Worm (Caenorhabditis elegans) whole organism, L1 larva: ENCODE measurements around the gene F54D5.24.
A peak's percentile ranks its signal among the peaks of the same experiment; 100 is the strongest.

ENCODE experiments used
- Y116A8C.19 ChIP-seq: sonication (generic microtip); optimal IDR thresholded peaks from 2 replicates; lab custom pipeline; 2016; ENCODE audit warnings: missing compliant biosample characterization, missing genetic modification characterization, borderline replicate concordance
- alr-1 ChIP-seq: fragments of 200-800 bp; sonication (Bioruptor generic); optimal IDR thresholded peaks from 2 replicates; lab custom pipeline; 2018; ENCODE audit warnings: borderline replicate concordance, mild to moderate bottlenecking, missing genetic modification characterization, missing compliant biosample characterization
- ama-1 ChIP-seq: fragments of 150-350 bp; optimal IDR thresholded peaks from 2 replicates; lab custom pipeline; 2014
- blmp-1 ChIP-seq: fragments of 150-350 bp; optimal IDR thresholded peaks from 2 replicates; lab custom pipeline; 2014; ENCODE audit warnings: missing biosample characterization, missing genetic modification characterization
- ceh-8 ChIP-seq: fragments of 200-800 bp; sonication (Bioruptor generic); optimal IDR thresholded peaks from 2 replicates; lab custom pipeline; 2018; ENCODE audit warnings: mild to moderate bottlenecking, missing genetic modification characterization, moderate library complexity, missing compliant biosample characterization
- ceh-82 ChIP-seq, 3 experiments: fragments of 150-350 bp in 1 of 3; sonication (generic microtip) in 2 of 3; optimal IDR thresholded peaks; 2 replicates each; lab custom pipeline; 2014 to 2017; ENCODE audit warnings: missing biosample characterization in 3 of 3, missing genetic modification characterization in 3 of 3
- ceh-90 ChIP-seq: sonication (generic microtip); optimal IDR thresholded peaks from 2 replicates; lab custom pipeline; 2016; ENCODE audit warnings: missing genetic modification characterization, missing compliant biosample characterization
- ces-1 ChIP-seq: fragments of 150-350 bp; optimal IDR thresholded peaks from 2 replicates; lab custom pipeline; 2014; ENCODE audit warnings: missing biosample characterization, missing genetic modification reagents, missing genetic modification characterization
- dpl-1 ChIP-seq, 3 experiments: fragments of 150-350 bp in 2 of 3; sonication (generic microtip) in 1 of 3; optimal IDR thresholded peaks; 2 replicates each; lab custom pipeline; 2014 to 2017; ENCODE audit warnings: missing biosample characterization in 3 of 3, missing genetic modification characterization in 3 of 3, missing genetic modification reagents in 3 of 3
- dsc-1 ChIP-seq: sonication (generic microtip); optimal IDR thresholded peaks from 2 replicates; lab custom pipeline; 2016; ENCODE audit warnings: mild to moderate bottlenecking, missing genetic modification characterization, missing compliant biosample characterization
- efl-1 ChIP-seq, 4 experiments: fragments of 150-350 bp; optimal IDR thresholded peaks in 3 of 4; peaks in 1 of 4; 1 replicate in 1 of 4; 2 replicates in 3 of 4; lab custom pipeline; 2014; ENCODE audit warnings: missing biosample characterization in 2 of 4, missing genetic modification characterization in 2 of 4, missing genetic modification reagents in 2 of 4
- elt-2 ChIP-seq: sonication (generic microtip); optimal IDR thresholded peaks from 2 replicates; lab custom pipeline; 2016; ENCODE audit warnings: missing genetic modification characterization, mild to moderate bottlenecking, inconsistent platforms, missing compliant biosample characterization, missing genetic modification reagents
- ets-5 ChIP-seq: fragments of 200-800 bp; sonication (Bioruptor generic); IDR thresholded peaks from 2 replicates; pipeline ENCODE4 v1.3.6; 2022; ENCODE audit warnings: missing genetic modification characterization, missing compliant biosample characterization
- fkh-10 ChIP-seq: sonication (generic microtip); optimal IDR thresholded peaks from 2 replicates; lab custom pipeline; 2017; ENCODE audit warnings: missing biosample characterization, missing genetic modification reagents, missing genetic modification characterization
- fos-1 ChIP-seq: fragments of 150-350 bp; optimal IDR thresholded peaks from 2 replicates; lab custom pipeline; 2014; ENCODE audit warnings: missing biosample characterization, missing genetic modification characterization
- hpl-2 ChIP-seq: fragments of 150-350 bp; optimal IDR thresholded peaks from 2 replicates; lab custom pipeline; 2014; ENCODE audit warnings: missing biosample characterization, missing genetic modification reagents, missing genetic modification characterization
- lin-14 ChIP-seq: fragments of 200-800 bp; sonication (Bioruptor generic); optimal IDR thresholded peaks from 2 replicates; lab custom pipeline; 2018; ENCODE audit warnings: mild to moderate bottlenecking, missing genetic modification characterization, moderate library complexity, missing compliant biosample characterization
- lin-35 ChIP-seq, 2 experiments: fragments of 150-350 bp; optimal IDR thresholded peaks; 2 replicates each; lab custom pipeline; 2014; ENCODE audit warnings: missing biosample characterization in 2 of 2, missing genetic modification characterization in 2 of 2, missing genetic modification reagents in 2 of 2
- lsy-2 ChIP-seq, 2 experiments: fragments of 150-350 bp; optimal IDR thresholded peaks; 2 replicates each; lab custom pipeline; 2014; ENCODE audit warnings: missing biosample characterization in 2 of 2, missing genetic modification characterization in 2 of 2
- mep-1 ChIP-seq: fragments of 150-350 bp; optimal IDR thresholded peaks from 2 replicates; lab custom pipeline; 2014; ENCODE audit warnings: missing biosample characterization, missing genetic modification characterization
- nhr-11 ChIP-seq: fragments of 150-350 bp; optimal IDR thresholded peaks from 2 replicates; lab custom pipeline; 2014; ENCODE audit warnings: missing biosample characterization, missing genetic modification characterization
- nhr-12 ChIP-seq: sonication (generic microtip); optimal IDR thresholded peaks from 2 replicates; lab custom pipeline; 2017; ENCODE audit warnings: missing biosample characterization, missing genetic modification characterization
- nhr-20 ChIP-seq: sonication (generic microtip); optimal IDR thresholded peaks from 2 replicates; lab custom pipeline; 2016; ENCODE audit warnings: mild to moderate bottlenecking, missing genetic modification characterization, missing compliant biosample characterization
- nhr-28 ChIP-seq: fragments of 150-350 bp; optimal IDR thresholded peaks from 2 replicates; lab custom pipeline; 2014; ENCODE audit warnings: missing biosample characterization, missing genetic modification characterization
- nhr-71 ChIP-seq: sonication (generic microtip); optimal IDR thresholded peaks from 2 replicates; lab custom pipeline; 2016; ENCODE audit warnings: mild to moderate bottlenecking, missing genetic modification characterization, moderate library complexity, missing compliant biosample characterization
- nhr-76 ChIP-seq: sonication (generic microtip); optimal IDR thresholded peaks from 2 replicates; lab custom pipeline; 2017; ENCODE audit warnings: missing biosample characterization, missing genetic modification characterization
- nhr-77 ChIP-seq: fragments of 150-350 bp; optimal IDR thresholded peaks from 2 replicates; lab custom pipeline; 2014; ENCODE audit warnings: missing biosample characterization, missing genetic modification characterization
- nhr-90 ChIP-seq: sonication (generic microtip); optimal IDR thresholded peaks from 2 replicates; lab custom pipeline; 2016; ENCODE audit warnings: mild to moderate bottlenecking, missing genetic modification characterization, missing compliant biosample characterization; ENCODE audit not compliant: poor library complexity
- rnt-1 ChIP-seq: sonication (generic microtip); optimal IDR thresholded peaks from 2 replicates; lab custom pipeline; 2016; ENCODE audit warnings: mild to moderate bottlenecking, missing genetic modification characterization, moderate library complexity, missing compliant biosample characterization
- skn-1 ChIP-seq: fragments of 150-350 bp; optimal IDR thresholded peaks from 2 replicates; lab custom pipeline; 2014; ENCODE audit warnings: missing biosample characterization, missing genetic modification characterization
- snu-23 ChIP-seq: sonication (generic microtip); optimal IDR thresholded peaks from 2 replicates; lab custom pipeline; 2016; ENCODE audit warnings: missing genetic modification characterization, missing compliant biosample characterization
- swsn-7 ChIP-seq: sonication (generic microtip); optimal IDR thresholded peaks from 2 replicates; lab custom pipeline; 2016; ENCODE audit warnings: missing genetic modification characterization, missing compliant biosample characterization
- unc-130 ChIP-seq: fragments of 150-350 bp; optimal IDR thresholded peaks from 2 replicates; lab custom pipeline; 2017; ENCODE audit warnings: missing biosample characterization, missing genetic modification characterization, inconsistent platforms
- unc-30 ChIP-seq: sonication (generic microtip); optimal IDR thresholded peaks from 2 replicates; lab custom pipeline; 2017; ENCODE audit warnings: missing biosample characterization, missing genetic modification characterization
- unc-98 ChIP-seq: fragments of 200-800 bp; sonication (Bioruptor generic); IDR thresholded peaks from 2 replicates; pipeline ENCODE4 v1.3.6; 2022; ENCODE audit warnings: missing genetic modification characterization, missing compliant biosample characterization
- zag-1 ChIP-seq: fragments of 150-350 bp; optimal IDR thresholded peaks from 2 replicates; lab custom pipeline; 2014; ENCODE audit warnings: missing biosample characterization, missing genetic modification characterization
- ztf-11 ChIP-seq, 2 experiments: sonication (generic microtip); optimal IDR thresholded peaks; 2 replicates each; lab custom pipeline; 2016 to 2017; ENCODE audit warnings: missing genetic modification characterization in 2 of 2, missing biosample characterization in 1 of 2, missing compliant biosample characterization in 1 of 2

F54D5.24 gene

DNA sequence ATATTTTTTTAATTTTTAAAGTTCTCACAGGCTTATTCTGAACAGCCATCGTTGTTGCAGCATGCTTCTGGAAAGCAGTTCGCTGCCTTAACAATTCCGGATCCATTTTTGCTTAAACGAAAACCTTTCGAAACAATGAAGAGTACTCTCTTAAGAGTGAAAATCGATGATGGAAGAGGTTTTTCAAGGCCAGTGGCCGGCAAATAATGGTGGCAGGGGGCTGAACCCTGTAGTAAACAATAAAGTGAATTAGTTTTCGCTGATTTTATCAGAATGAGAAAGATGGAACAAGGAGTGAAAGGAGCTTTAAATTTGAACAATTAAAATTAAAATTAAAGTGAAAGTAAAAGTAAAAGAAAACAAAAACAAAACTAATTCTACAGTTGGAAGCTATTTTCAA, 13.4 kb upstream of the F54D5.24 start, which contains the start of gene gtf-2E2:
Gene gtf-2E2, minus strand, starts transcription at position 111 of the 400 bp plus-strand sequence.
- TF ChIP-seq lin-35 (GFP tag; optimal IDR thresholded peaks at IDR 0.05; lab: Kevin White, UChicago) = peak; percentile 3 to 28
- peak; percentile 22 for TF ChIP-seq ceh-90 (tag; lab: Kevin White, UChicago)
- TF ChIP-seq mep-1 = peak; percentile 69
- peak; percentile 63 for TF ChIP-seq rnt-1 (tag; lab: Kevin White, UChicago)
- TF ChIP-seq blmp-1 = peak; percentile 91
- no peak for TF ChIP-seq ces-1
- no peak for TF ChIP-seq elt-2 (tag; lab: Kevin White, UChicago)
- peak; percentile 46 for TF ChIP-seq lin-14 (GFP tag; lab: Kevin White, UChicago)
- peak; percentile 25 for TF ChIP-seq nhr-71 (tag; lab: Kevin White, UChicago)
- TF ChIP-seq lsy-2 (tag; optimal IDR thresholded peaks at IDR 0.05; lab: Kevin White, UChicago) = peak in 1 of 2 experiments; percentile 46
- peak; percentile 18 for TF ChIP-seq skn-1 (tag; lab: Kevin White, UChicago)
- no peak for TF ChIP-seq alr-1 (tag; lab: Kevin White, UChicago)
- peak; percentile 4 for TF ChIP-seq swsn-7 (tag; lab: Kevin White, UChicago)
- TF ChIP-seq nhr-20 (tag; lab: Kevin White, UChicago) = peak; percentile 9
- peak; percentile 40 for TF ChIP-seq snu-23
- TF ChIP-seq ceh-82 (tag; optimal IDR thresholded peaks at IDR 0.05; lab: Kevin White, UChicago) = peak in 1 of 3 experiments; percentile 35
- peak in 1 of 3 experiments; percentile 24 for TF ChIP-seq dpl-1 (GFP tag; optimal IDR thresholded peaks at IDR 0.05; lab: Kevin White, UChicago)
- peak; percentile 15 to 36 for TF ChIP-seq efl-1 (optimal IDR thresholded peaks at IDR 0.05; lab: Kevin White, UChicago)
- TF ChIP-seq efl-1 (GFP tag; optimal IDR thresholded peaks at IDR 0.05 in 1 of 2; lab: Kevin White, UChicago) = peak in 1 of 2 experiments; percentile 29
- TF ChIP-seq ets-5 (GFP tag; lab: Robert Waterston, UW) = no peak

DNA sequence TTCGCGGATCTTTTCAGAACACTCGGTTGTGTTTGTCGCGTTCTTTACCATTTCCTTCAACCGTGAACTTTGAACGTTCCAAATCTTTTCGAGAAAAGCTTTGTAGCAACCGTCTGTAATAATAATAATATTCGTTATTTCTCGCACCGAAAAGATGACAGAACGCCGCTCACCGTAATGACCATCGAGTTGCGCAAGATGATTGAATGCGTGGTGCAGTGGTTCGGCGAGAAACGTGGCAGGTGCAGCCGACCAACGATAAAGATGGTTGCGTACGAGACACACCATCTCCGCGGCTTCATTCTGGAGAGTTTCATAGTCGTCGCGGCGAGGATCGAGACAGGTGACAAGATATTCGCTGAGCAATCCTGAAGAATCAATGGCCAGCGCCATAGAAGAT, 12.8 kb upstream of the F54D5.24 start:
- TF ChIP-seq skn-1 (tag; lab: Kevin White, UChicago) (no peak), nhr-11 (tag; lab: Kevin White, UChicago) (no peak), Y116A8C.19 (tag; lab: Kevin White, UChicago) (no peak), nhr-76 (tag; lab: Kevin White, UChicago) (no peak), nhr-77 (tag; lab: Kevin White, UChicago) (no peak), unc-98 (GFP tag; lab: Robert Waterston, UW) (no peak), fkh-10 (GFP tag; lab: Kevin White, UChicago) (no peak), ceh-8 (GFP tag; lab: Kevin White, UChicago) (no peak), nhr-28 (no peak), ztf-11 (tag; optimal IDR thresholded peaks at IDR 0.05; lab: Kevin White, UChicago) (no peak), unc-130 (tag; lab: Kevin White, UChicago) (no peak), ama-1 (no peak), unc-30 (no peak), zag-1 (tag; lab: Kevin White, UChicago) (no peak), nhr-12 (tag; lab: Kevin White, UChicago) (no peak), fos-1 (no peak), hpl-2 (GFP tag; lab: Kevin White, UChicago) (no peak), efl-1 (optimal IDR thresholded peaks at IDR 0.05; lab: Kevin White, UChicago) (no peak), efl-1 (GFP tag; optimal IDR thresholded peaks at IDR 0.05 in 1 of 2; lab: Kevin White, UChicago) (no peak), nhr-90 (tag; lab: Kevin White, UChicago) (no peak)
- TF ChIP-seq, all 84 proteins: peak for 0

DNA sequence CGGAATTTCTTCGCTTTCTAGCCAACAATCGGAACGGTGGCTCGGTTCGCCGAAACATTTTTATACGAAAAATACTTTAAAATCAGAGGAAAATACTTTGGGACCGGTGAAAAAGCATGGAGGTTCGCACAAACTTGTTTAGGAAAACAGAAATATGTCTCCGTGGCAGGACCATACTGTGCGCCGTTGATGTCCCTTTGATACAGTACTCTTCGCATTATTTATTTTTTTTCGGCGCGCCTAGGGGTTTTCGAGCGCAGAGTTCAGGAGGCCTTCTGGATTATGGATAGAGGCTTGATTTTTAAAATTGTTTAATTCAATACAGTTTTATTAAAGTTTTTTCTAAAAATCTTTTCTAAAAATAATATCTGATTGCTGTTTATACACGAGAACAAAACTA, 11.0 kb upstream of the F54D5.24 start, which contains the start of gene F54D5.9:
Gene F54D5.9, minus strand, starts transcription at position 115 of the 400 bp plus-strand sequence.
- TF ChIP-seq ces-1 (no peak), fos-1 (no peak), nhr-28 (no peak), dsc-1 (tag; lab: Kevin White, UChicago) (no peak)
